Worm (Caenorhabditis elegans): ENCODE results near the gene F18A11.3.

DNA sequence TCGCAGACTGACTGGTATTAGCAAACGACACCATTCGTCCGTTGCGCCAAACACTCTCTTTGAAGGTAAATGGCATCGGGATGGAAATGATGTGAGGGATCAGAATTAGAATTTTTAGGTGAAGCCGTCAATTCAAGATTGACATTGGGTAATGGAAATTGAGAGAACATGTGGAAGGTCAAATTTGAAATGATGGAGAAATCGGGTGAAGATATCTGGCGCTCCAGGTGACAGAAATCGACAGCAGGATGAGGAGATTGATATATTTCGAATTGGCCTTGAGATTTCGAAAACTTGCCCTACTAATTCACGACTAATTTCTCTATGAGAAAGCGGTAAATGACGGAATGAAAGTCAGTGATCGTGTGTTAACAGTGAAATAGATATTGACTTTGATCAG, 14.1 kb downstream of the F18A11.3 start:
- TF ChIP-seq saeg-2 (GFP tag; IDR thresholded peaks at IDR 0.05) (no peak), mxl-3 (GFP tag; optimal IDR thresholded peaks at IDR 0.05) (no peak), ctbp-1 (GFP tag; IDR thresholded peaks at IDR 0.05) (no peak), mep-1 (tag; optimal IDR thresholded peaks at IDR 0.05) (no peak), pqm-1 (tag; optimal IDR thresholded peaks at IDR 0.05) (no peak), Y75B8A.6 (GFP tag; IDR thresholded peaks at IDR 0.05) (no peak), ZK337.2 (GFP tag; IDR thresholded peaks at IDR 0.05) (no peak), daf-12 (tag; optimal IDR thresholded peaks at IDR 0.05) (no peak), spr-1 (tag; optimal IDR thresholded peaks at IDR 0.05) (no peak), skn-1 (tag; optimal IDR thresholded peaks at IDR 0.05) (no peak), aly-2 (tag; optimal IDR thresholded peaks at IDR 0.05) (no peak), dpl-1 (GFP tag; optimal IDR thresholded peaks at IDR 0.05) (no peak), egl-27 (tag; optimal IDR thresholded peaks at IDR 0.05) (no peak), lin-39 (tag; optimal IDR thresholded peaks at IDR 0.05) (no peak)

All from whole organism, L4 larva.